Fruit fly (Drosophila melanogaster) whole organism, wandering third instar larva: ENCODE data around the gene CG4496.

ENCODE experiments used
- Abd-B ChIP-seq: fragments of >200 bp; optimal IDR thresholded peaks from 2 replicates; lab custom pipeline; 2017; ENCODE audit warnings: missing biosample characterization, missing genetic modification characterization
- CG32264 ChIP-seq: fragments of 200-800 bp; sonication (Bioruptor generic); optimal IDR thresholded peaks from 2 replicates; lab custom pipeline; 2016; ENCODE audit warnings: missing biosample characterization, missing genetic modification characterization
- CG9705 ChIP-seq: fragments of 200-800 bp; sonication (Bioruptor generic); optimal IDR thresholded peaks from 2 replicates; lab custom pipeline; 2018; ENCODE audit warnings: missing biosample characterization, mild to moderate bottlenecking, missing genetic modification characterization
- CrebA ChIP-seq: fragments of 200-800 bp; sonication (Bioruptor generic); optimal IDR thresholded peaks from 2 replicates; lab custom pipeline; 2016; ENCODE audit warnings: missing biosample characterization, mild to moderate bottlenecking, missing genetic modification characterization, borderline replicate concordance
- Dfd ChIP-seq: fragments of >200 bp; optimal IDR thresholded peaks from 2 replicates; lab custom pipeline; 2017; ENCODE audit warnings: missing biosample characterization, missing genetic modification characterization
- Dif ChIP-seq: fragments of 200-275, 200-300 bp; sonication (Bioruptor generic); optimal IDR thresholded peaks from 2 replicates; lab custom pipeline; 2018; ENCODE audit warnings: missing biosample characterization, missing genetic modification characterization; ENCODE audit not compliant: partially characterized antibody
- GATAd ChIP-seq: sonication (Bioruptor generic); optimal IDR thresholded peaks from 2 replicates; lab custom pipeline; 2016; ENCODE audit warnings: missing biosample characterization, missing genetic modification characterization
- HLH106 ChIP-seq: fragments of 200-800 bp; optimal IDR thresholded peaks from 3 replicates; lab custom pipeline; 2019; ENCODE audit warnings: missing biosample characterization, mild to moderate bottlenecking, missing genetic modification characterization, moderate library complexity
- Hnf4 ChIP-seq: fragments of 200-800 bp; sonication (Bioruptor generic); optimal IDR thresholded peaks from 2 replicates; lab custom pipeline; 2016; ENCODE audit warnings: missing biosample characterization, mild to moderate bottlenecking, missing genetic modification characterization
- Hr78 ChIP-seq: fragments of >200 bp; optimal IDR thresholded peaks from 2 replicates; lab custom pipeline; 2017; ENCODE audit warnings: missing biosample characterization, missing genetic modification characterization
- Hr83 ChIP-seq: fragments of 200-300 bp; sonication (Bioruptor generic); optimal IDR thresholded peaks from 2 replicates; lab custom pipeline; 2016; ENCODE audit warnings: missing biosample characterization, mild to moderate bottlenecking, missing genetic modification characterization, moderate library complexity; ENCODE audit not compliant: poor library complexity, severe bottlenecking
- Jra ChIP-seq: sonication (Bioruptor generic); optimal IDR thresholded peaks from 2 replicates; lab custom pipeline; 2016; ENCODE audit warnings: missing biosample characterization, missing genetic modification characterization
- Mio ChIP-seq: sonication (Bioruptor generic); optimal IDR thresholded peaks from 2 replicates; lab custom pipeline; 2016; ENCODE audit warnings: missing biosample characterization, missing genetic modification characterization
- Myc ChIP-seq: fragments of >200 bp; optimal IDR thresholded peaks from 2 replicates; lab custom pipeline; 2017
- N ChIP-seq: fragments of >200 bp; optimal IDR thresholded peaks from 2 replicates; lab custom pipeline; 2018; ENCODE audit warnings: missing biosample characterization, missing external identifiers, missing genetic modification characterization
- OdsH ChIP-seq: fragments of 200-800 bp; sonication (Bioruptor generic); optimal IDR thresholded peaks from 2 replicates; lab custom pipeline; 2016; ENCODE audit warnings: missing biosample characterization, mild to moderate bottlenecking, missing genetic modification characterization
- Rel ChIP-seq, 2 experiments: fragments of 200-800 bp; sonication (Bioruptor generic) in 1 of 2; optimal IDR thresholded peaks; 2 replicates in 1 of 2; 3 replicates in 1 of 2; lab custom pipeline; 2016 to 2019; ENCODE audit warnings: mild to moderate bottlenecking in 2 of 2, missing biosample characterization in 2 of 2, missing genetic modification characterization in 2 of 2, moderate library complexity in 1 of 2
- Sp1 ChIP-seq: fragments of 200-800 bp; sonication (Bioruptor generic); optimal IDR thresholded peaks from 3 replicates; lab custom pipeline; 2019; ENCODE audit warnings: missing biosample characterization, mild to moderate bottlenecking, missing genetic modification characterization, moderate library complexity
- Vsx2 ChIP-seq: fragments of 200-300, 225-300 bp; sonication (Bioruptor generic); optimal IDR thresholded peaks from 2 replicates; lab custom pipeline; 2018; ENCODE audit warnings: missing biosample characterization, missing genetic modification characterization; ENCODE audit not compliant: partially characterized antibody
- br ChIP-seq: fragments of 200-800 bp; sonication (Bioruptor generic); optimal IDR thresholded peaks from 2 replicates; lab custom pipeline; 2016; ENCODE audit warnings: missing biosample characterization, missing genetic modification characterization
- brk ChIP-seq: fragments of 200-800 bp; sonication (Bioruptor generic); optimal IDR thresholded peaks from 2 replicates; lab custom pipeline; 2016; ENCODE audit warnings: missing biosample characterization, mild to moderate bottlenecking, missing genetic modification characterization
- dl ChIP-seq, 2 experiments: fragments of 175-275, 200-275 bp in 1 of 2; fragments of 200-275 bp in 1 of 2; sonication (Bioruptor generic); optimal IDR thresholded peaks; lab custom pipeline; 2018; ENCODE audit warnings: mild to moderate bottlenecking in 2 of 2, missing biosample characterization in 2 of 2, missing genetic modification characterization in 2 of 2, moderate library complexity in 2 of 2; ENCODE audit not compliant: partially characterized antibody in 2 of 2, insufficient read depth in 1 of 2
- dmrt93B ChIP-seq: fragments of 200-800 bp; sonication (Bioruptor generic); optimal IDR thresholded peaks from 2 replicates; lab custom pipeline; 2018; ENCODE audit warnings: missing biosample characterization, mild to moderate bottlenecking, missing genetic modification characterization
- dsf ChIP-seq: sonication (Bioruptor generic); optimal IDR thresholded peaks from 2 replicates; lab custom pipeline; 2016; ENCODE audit warnings: missing biosample characterization, missing genetic modification characterization, borderline replicate concordance
- ey ChIP-seq: fragments of 200-800 bp; sonication (Bioruptor generic); optimal IDR thresholded peaks from 2 replicates; lab custom pipeline; 2016; ENCODE audit warnings: missing biosample characterization, missing genetic modification characterization
- foxo ChIP-seq, 2 experiments: fragments of 200-800 bp; sonication (Bioruptor generic); optimal IDR thresholded peaks; 2 replicates in 1 of 2; 3 replicates in 1 of 2; lab custom pipeline; 2016 to 2017; ENCODE audit warnings: missing biosample characterization in 2 of 2, missing genetic modification characterization in 2 of 2
- fru ChIP-seq: fragments of 200-800 bp; sonication (Bioruptor generic); optimal IDR thresholded peaks from 3 replicates; lab custom pipeline; 2016; ENCODE audit warnings: missing biosample characterization, mild to moderate bottlenecking, missing genetic modification characterization
- h ChIP-seq: fragments of 200-800 bp; sonication (Bioruptor generic); optimal IDR thresholded peaks from 3 replicates; lab custom pipeline; 2016; ENCODE audit warnings: missing biosample characterization, mild to moderate bottlenecking, missing genetic modification characterization
- jim ChIP-seq: fragments of 175-275, 200-325 bp; sonication (Bioruptor generic); optimal IDR thresholded peaks from 2 replicates; lab custom pipeline; 2016; ENCODE audit warnings: missing biosample characterization, mild to moderate bottlenecking, missing genetic modification characterization
- lola ChIP-seq: fragments of >200 bp; optimal IDR thresholded peaks from 2 replicates; lab custom pipeline; 2017; ENCODE audit warnings: missing biosample characterization, missing genetic modification characterization
- pan ChIP-seq: fragments of >200 bp; optimal IDR thresholded peaks from 2 replicates; lab custom pipeline; 2017
- psq ChIP-seq: fragments of 200-800 bp; sonication (Bioruptor generic); optimal IDR thresholded peaks from 3 replicates; lab custom pipeline; 2017; ENCODE audit warnings: missing biosample characterization, mild to moderate bottlenecking, missing genetic modification characterization, moderate library complexity
- rgr ChIP-seq: fragments of 200-800 bp; sonication (Bioruptor generic); optimal IDR thresholded peaks from 3 replicates; lab custom pipeline; 2016; ENCODE audit warnings: missing biosample characterization, mild to moderate bottlenecking, missing genetic modification characterization
- sage ChIP-seq: fragments of 200-800 bp; sonication (Bioruptor generic); optimal IDR thresholded peaks from 2 replicates; lab custom pipeline; 2016; ENCODE audit warnings: missing biosample characterization, mild to moderate bottlenecking, missing genetic modification characterization
- sv ChIP-seq: fragments of 200-800 bp; sonication (Bioruptor generic); optimal IDR thresholded peaks from 3 replicates; lab custom pipeline; 2016; ENCODE audit warnings: missing biosample characterization, missing genetic modification characterization
- tai ChIP-seq: sonication (Bioruptor generic); optimal IDR thresholded peaks from 2 replicates; lab custom pipeline; 2016; ENCODE audit warnings: missing biosample characterization, missing genetic modification characterization
- usp ChIP-seq: fragments of >200 bp; optimal IDR thresholded peaks from 2 replicates; lab custom pipeline; 2017; ENCODE audit warnings: missing biosample characterization, missing genetic modification characterization
- woc ChIP-seq: sonication (Bioruptor generic); optimal IDR thresholded peaks from 2 replicates; lab custom pipeline; 2016; ENCODE audit warnings: missing biosample characterization, mild to moderate bottlenecking, missing genetic modification characterization

Gene CG4496

dm6 chr2L:7204172-7204482 is 14.3 kb upstream of the CG4496 start, which contains the start of gene CG4502:
CG4502 (minus strand) TSS chr2L:7204264.
- TF ChIP-seq Abd-B (GFP tag; lab: Kevin White, UChicago), result no peak
- TF ChIP-seq h, result peak; percentile 62
- no peak for TF ChIP-seq N (GFP tag; lab: Kevin White, UChicago)
- no peak for TF ChIP-seq jim
- TF ChIP-seq Hr83 (GFP tag; lab: Kevin White, UChicago), result peak; percentile 86
- no peak for TF ChIP-seq CG32264 (GFP tag; lab: Kevin White, UChicago)
- peak; percentile 87 for TF ChIP-seq psq
- no peak for TF ChIP-seq rgr
- peak; percentile 61 for TF ChIP-seq Hnf4 (GFP tag; lab: Kevin White, UChicago)
- TF ChIP-seq usp (GFP tag; lab: Kevin White, UChicago), result no peak
- peak; percentile 41 for TF ChIP-seq Vsx2 (GFP tag; lab: Kevin White, UChicago)
- peak; percentile 63 for TF ChIP-seq brk (GFP tag; lab: Kevin White, UChicago)
- TF ChIP-seq tai (GFP tag; lab: Kevin White, UChicago), result peak; percentile 63
- no peak for TF ChIP-seq GATAd
- no peak for TF ChIP-seq dsf (GFP tag; lab: Kevin White, UChicago)
- TF ChIP-seq foxo (GFP tag; optimal IDR thresholded peaks at IDR 0.05; lab: Kevin White, UChicago), result peak in 1 of 2 experiments; percentile 13
- TF ChIP-seq ey (GFP tag; lab: Kevin White, UChicago), result no peak
- TF ChIP-seq CG9705 (GFP tag; lab: Kevin White, UChicago), result no peak
- no peak for TF ChIP-seq Hr78 (GFP tag; lab: Kevin White, UChicago)
- TF ChIP-seq sv (GFP tag; lab: Kevin White, UChicago), result no peak
- no peak for TF ChIP-seq Dfd
- no peak for TF ChIP-seq dl (GFP tag; optimal IDR thresholded peaks at IDR 0.05; lab: Kevin White, UChicago; ENCODE audit: insufficient read depth in 1 of 2, partially characterized antibody in 2 of 2)
- no peak for TF ChIP-seq Mio
- TF ChIP-seq Jra (GFP tag; lab: Kevin White, UChicago), result no peak
- peak; percentile 29 for TF ChIP-seq Sp1 (GFP tag; lab: Kevin White, UChicago)
- TF ChIP-seq sage (GFP tag; lab: Kevin White, UChicago), result no peak
- TF ChIP-seq CrebA (GFP tag; lab: Kevin White, UChicago), result peak; percentile 60
- TF ChIP-seq Myc (lab: Kevin White, UChicago), result peak; percentile 18
- TF ChIP-seq pan (lab: Kevin White, UChicago), result no peak
- TF ChIP-seq woc (GFP tag; lab: Kevin White, UChicago), result no peak
- no peak for TF ChIP-seq Rel (GFP tag; optimal IDR thresholded peaks at IDR 0.05; lab: Kevin White, UChicago)
- peak; percentile 89 for TF ChIP-seq Rel (tag; optimal IDR thresholded peaks at IDR 0.05; lab: Kevin White, UChicago)
- TF ChIP-seq OdsH (GFP tag; lab: Kevin White, UChicago), result no peak
- TF ChIP-seq br (GFP tag; lab: Kevin White, UChicago), result peak; percentile 16
- TF ChIP-seq Dif (GFP tag; lab: Kevin White, UChicago), result no peak
- TF ChIP-seq lola (GFP tag; lab: Kevin White, UChicago), result no peak
- no peak for TF ChIP-seq dmrt93B (GFP tag; lab: Kevin White, UChicago)
- TF ChIP-seq HLH106 (tag; lab: Kevin White, UChicago), result no peak
- peak; percentile 12 for TF ChIP-seq fru

DNA sequence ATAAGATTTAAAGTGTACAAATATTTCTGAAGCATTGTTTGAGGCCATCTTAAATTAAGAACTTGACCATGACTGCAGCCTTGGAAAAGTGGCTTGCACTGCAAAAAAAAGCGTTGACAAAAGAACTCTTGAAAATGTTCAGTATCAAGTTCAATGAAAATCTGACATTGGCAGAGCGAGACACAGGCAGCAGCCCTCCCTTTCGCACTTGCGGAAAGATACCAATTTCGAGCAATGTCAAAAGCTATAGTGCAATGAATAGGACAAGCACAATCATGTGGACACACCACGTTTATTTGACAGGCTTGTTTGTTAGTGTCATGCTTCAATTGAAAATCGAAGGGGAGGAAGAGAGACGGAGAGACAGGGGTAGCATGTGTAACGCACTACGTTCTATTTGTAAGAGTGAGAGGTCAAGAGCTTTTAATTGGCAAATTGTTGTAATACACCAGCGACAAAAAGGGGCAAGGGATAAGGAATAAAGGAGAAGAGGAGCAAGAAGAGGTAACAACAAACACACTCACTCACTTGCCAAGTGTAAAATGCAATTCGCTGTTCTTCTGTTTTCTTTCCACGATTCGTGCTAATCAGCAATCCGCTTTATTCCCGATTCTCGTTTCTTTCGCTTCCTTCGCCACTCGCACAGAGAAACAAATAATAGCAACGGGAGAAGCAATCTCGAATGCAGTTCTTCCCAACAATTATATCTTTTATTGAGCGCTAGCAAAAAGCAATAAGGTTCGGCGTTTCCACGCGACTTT is 13.8 kb upstream of the CG4496 start:
- TF ChIP-seq tai (GFP tag; lab: Kevin White, UChicago), result no peak
- TF ChIP-seq Dfd, result no peak
- peak; percentile 96 for TF ChIP-seq psq
- TF ChIP-seq h, result no peak
- TF ChIP-seq sage (GFP tag; lab: Kevin White, UChicago), result no peak
